Fruit fly (Drosophila melanogaster) whole organism, pupa: ENCODE results near the gene Pkcdelta.
A peak's percentile ranks its signal among the peaks of the same experiment; 100 is the strongest.

Experiments used
- CG12605 ChIP-seq: fragments of 200-800 bp; sonication (Bioruptor generic); IDR thresholded peaks from 2 replicates; pipeline ENCODE4 v1.3.6; 2022; ENCODE audit warnings: missing biosample characterization, missing genetic modification characterization
- CG17806 ChIP-seq: fragments of 200-800 bp; sonication (Bioruptor generic); optimal IDR thresholded peaks from 2 replicates; lab custom pipeline; 2018; ENCODE audit warnings: missing biosample characterization, mild to moderate bottlenecking, missing genetic modification characterization, moderate library complexity
- CG4496 ChIP-seq: fragments of 200-800 bp; sonication (Bioruptor generic); IDR thresholded peaks from 3 replicates; pipeline ENCODE4 v1.3.6; 2022; ENCODE audit warnings: missing biosample characterization, missing genetic modification characterization
- EcR ChIP-seq: fragments of 200-800 bp; sonication (Bioruptor generic); optimal IDR thresholded peaks from 3 replicates; lab custom pipeline; 2019; ENCODE audit warnings: missing biosample characterization, missing genetic modification characterization, mild to moderate bottlenecking, moderate library complexity, missing genetic modification reagents
- Ets98B ChIP-seq: fragments of 200-800 bp; sonication (Bioruptor generic); IDR thresholded peaks from 2 replicates; pipeline ENCODE4 v1.3.6; 2022; ENCODE audit warnings: missing biosample characterization, missing genetic modification characterization
- Pif1A ChIP-seq: fragments of 200-800 bp; sonication (Bioruptor generic); optimal IDR thresholded peaks from 3 replicates; lab custom pipeline; 2016; ENCODE audit warnings: missing biosample characterization, missing genetic modification characterization
- Snoo ChIP-seq: fragments of 200-800 bp; sonication (Bioruptor generic); optimal IDR thresholded peaks from 3 replicates; lab custom pipeline; 2017; ENCODE audit warnings: missing biosample characterization, mild to moderate bottlenecking, missing genetic modification characterization, inconsistent platforms
- gl ChIP-seq: fragments of 200-800 bp; sonication (Bioruptor generic); optimal IDR thresholded peaks from 2 replicates; lab custom pipeline; 2018; ENCODE audit warnings: missing biosample characterization, mild to moderate bottlenecking, missing genetic modification characterization
- rn ChIP-seq: fragments of 200-800 bp; sonication (Bioruptor generic); IDR thresholded peaks from 2 replicates; pipeline ENCODE4 v1.3.6; 2022; ENCODE audit warnings: missing biosample characterization, missing genetic modification characterization

The Pkcdelta gene

dm6 chrX:12498101-12498500 is 66.1 kb downstream of the Pkcdelta start:
- TF ChIP-seq Pif1A (GFP tag; lab: Kevin White, UChicago) (no peak), rn (GFP tag; lab: Robert Waterston, UW) (no peak), CG12605 (0 out of 2 replicates have a peak, but pooled peaks have one; percentile 14), Snoo (tag; lab: Kevin White, UChicago) (no peak), Ets98B (GFP tag; lab: Robert Waterston, UW) (0 out of 2 replicates have a peak, but pooled peaks have one; percentile 15), CG17806 (tag; lab: Kevin White, UChicago) (no peak), CG4496 (0 out of 3 replicates have a peak, but pooled peaks have one; percentile 45), EcR (GFP tag; lab: Kevin White, UChicago) (peak; percentile 9), gl (no peak)
